Fruit fly (Drosophila melanogaster) whole organism, wandering third instar larva: ENCODE results near the gene CG42537.

ENCODE experiments used
- Abd-B ChIP-seq: fragments of >200 bp; optimal IDR thresholded peaks from 2 replicates; lab custom pipeline; 2017; ENCODE audit warnings: missing biosample characterization, missing genetic modification characterization
- Dfd ChIP-seq: fragments of >200 bp; optimal IDR thresholded peaks from 2 replicates; lab custom pipeline; 2017; ENCODE audit warnings: missing biosample characterization, missing genetic modification characterization
- Hr83 ChIP-seq: fragments of 200-300 bp; sonication (Bioruptor generic); optimal IDR thresholded peaks from 2 replicates; lab custom pipeline; 2016; ENCODE audit warnings: missing biosample characterization, mild to moderate bottlenecking, missing genetic modification characterization, moderate library complexity; ENCODE audit not compliant: poor library complexity, severe bottlenecking
- N ChIP-seq: fragments of >200 bp; optimal IDR thresholded peaks from 2 replicates; lab custom pipeline; 2018; ENCODE audit warnings: missing biosample characterization, missing external identifiers, missing genetic modification characterization
- Rel ChIP-seq, 2 experiments: fragments of 200-800 bp; sonication (Bioruptor generic) in 1 of 2; optimal IDR thresholded peaks; 2 replicates in 1 of 2; 3 replicates in 1 of 2; lab custom pipeline; 2016 to 2019; ENCODE audit warnings: mild to moderate bottlenecking in 2 of 2, missing biosample characterization in 2 of 2, missing genetic modification characterization in 2 of 2, moderate library complexity in 1 of 2
- fru ChIP-seq: fragments of 200-800 bp; sonication (Bioruptor generic); optimal IDR thresholded peaks from 3 replicates; lab custom pipeline; 2016; ENCODE audit warnings: missing biosample characterization, mild to moderate bottlenecking, missing genetic modification characterization
- pan ChIP-seq: fragments of >200 bp; optimal IDR thresholded peaks from 2 replicates; lab custom pipeline; 2017
- psq ChIP-seq: fragments of 200-800 bp; sonication (Bioruptor generic); optimal IDR thresholded peaks from 3 replicates; lab custom pipeline; 2017; ENCODE audit warnings: missing biosample characterization, mild to moderate bottlenecking, missing genetic modification characterization, moderate library complexity

dm6 chr3R:6402522-6403171 lies 25.1 kb downstream of the CG42537 start:
- TF ChIP-seq Abd-B (GFP tag; lab: Kevin White, UChicago) (no peak), Dfd (no peak), N (GFP tag; lab: Kevin White, UChicago) (no peak), psq (peak; percentile 48), fru (no peak), Hr83 (GFP tag; lab: Kevin White, UChicago) (no peak), pan (lab: Kevin White, UChicago) (no peak), Rel (GFP tag; optimal IDR thresholded peaks at IDR 0.05; lab: Kevin White, UChicago) (no peak), Rel (tag; optimal IDR thresholded peaks at IDR 0.05; lab: Kevin White, UChicago) (peak; percentile 22)
